Fruit fly (Drosophila melanogaster) whole organism, prepupa: ENCODE data around the gene alpha-Est4.

Experiments
- Blimp-1 ChIP-seq: fragments of 200-800 bp; sonication (Bioruptor generic); optimal IDR thresholded peaks from 3 replicates; lab custom pipeline; 2017; ENCODE audit warnings: missing biosample characterization, missing genetic modification characterization, mild to moderate bottlenecking, moderate library complexity, missing genetic modification reagents
- CG10631 ChIP-seq: fragments of 200-800 bp; sonication (Bioruptor generic); optimal IDR thresholded peaks from 2 replicates; lab custom pipeline; 2016; ENCODE audit warnings: missing biosample characterization, missing genetic modification characterization
- CG15336 ChIP-seq: fragments of 200-800 bp; sonication (Bioruptor generic); IDR thresholded peaks from 2 replicates; pipeline ENCODE4 v1.3.6; 2022; ENCODE audit warnings: missing biosample characterization, missing genetic modification characterization
- CG16779 ChIP-seq: fragments of 200-800 bp; sonication (Bioruptor generic); optimal IDR thresholded peaks from 3 replicates; lab custom pipeline; 2017; ENCODE audit warnings: missing biosample characterization, mild to moderate bottlenecking, missing genetic modification characterization
- CG3032 ChIP-seq: fragments of 200-800 bp; optimal IDR thresholded peaks from 2 replicates; lab custom pipeline; 2019; ENCODE audit warnings: missing biosample characterization, mild to moderate bottlenecking, missing genetic modification characterization, moderate library complexity
- CG32006 ChIP-seq: fragments of 200-800 bp; sonication (Bioruptor generic); optimal IDR thresholded peaks from 3 replicates; lab custom pipeline; 2017; ENCODE audit warnings: missing biosample characterization, mild to moderate bottlenecking, missing genetic modification characterization
- CG6163 ChIP-seq: fragments of 200-800 bp; sonication (Bioruptor generic); IDR thresholded peaks from 3 replicates; pipeline ENCODE4 v1.3.6; 2022; ENCODE audit warnings: missing biosample characterization, missing genetic modification characterization
- CG6792 ChIP-seq: fragments of 200-800 bp; sonication (Bioruptor generic); optimal IDR thresholded peaks from 3 replicates; lab custom pipeline; 2016; ENCODE audit warnings: missing biosample characterization, missing genetic modification characterization
- CG6808 ChIP-seq: fragments of 200-800 bp; sonication (Bioruptor generic); optimal IDR thresholded peaks from 3 replicates; lab custom pipeline; 2017; ENCODE audit warnings: missing biosample characterization, missing genetic modification characterization, mild to moderate bottlenecking, moderate library complexity, missing genetic modification reagents
- CG6854 ChIP-seq: fragments of 200-800 bp; sonication (Bioruptor generic); optimal IDR thresholded peaks from 2 replicates; lab custom pipeline; 2017; ENCODE audit warnings: missing biosample characterization, mild to moderate bottlenecking, missing genetic modification characterization
- CG7368 ChIP-seq: fragments of 200-800 bp; sonication (Bioruptor generic); optimal IDR thresholded peaks from 3 replicates; lab custom pipeline; 2016; ENCODE audit warnings: missing biosample characterization, missing genetic modification characterization
- CG8119 ChIP-seq: fragments of 200-800 bp; sonication (Bioruptor generic); IDR thresholded peaks from 3 replicates; pipeline ENCODE4 v1.3.6; 2022; ENCODE audit warnings: missing biosample characterization, missing genetic modification characterization
- CG8319 ChIP-seq: fragments of 200-800 bp; sonication (Bioruptor generic); optimal IDR thresholded peaks from 3 replicates; lab custom pipeline; 2016; ENCODE audit warnings: missing biosample characterization, missing genetic modification characterization
- Eip75B ChIP-seq: fragments of 200-800 bp; sonication (Bioruptor generic); optimal IDR thresholded peaks from 3 replicates; lab custom pipeline; 2016; ENCODE audit warnings: missing biosample characterization, missing genetic modification characterization
- Gug ChIP-seq: fragments of 200-800 bp; sonication (Bioruptor generic); IDR thresholded peaks from 2 replicates; pipeline ENCODE4 v1.3.6; 2022; ENCODE audit warnings: missing biosample characterization, missing genetic modification characterization
- Lpt ChIP-seq: fragments of 200-800 bp; sonication (Bioruptor generic); optimal IDR thresholded peaks from 3 replicates; lab custom pipeline; 2016; ENCODE audit warnings: missing biosample characterization, missing genetic modification characterization
- OdsH ChIP-seq: fragments of 200-800 bp; sonication (Bioruptor generic); optimal IDR thresholded peaks from 3 replicates; lab custom pipeline; 2016; ENCODE audit warnings: missing biosample characterization, missing genetic modification characterization
- Smox ChIP-seq: fragments of 200-800 bp; sonication (Bioruptor generic); optimal IDR thresholded peaks from 3 replicates; lab custom pipeline; 2016; ENCODE audit warnings: missing biosample characterization, missing genetic modification characterization
- Sox102F ChIP-seq: fragments of 200-800 bp; sonication (Bioruptor generic); optimal IDR thresholded peaks from 2 replicates; lab custom pipeline; 2016; ENCODE audit warnings: missing biosample characterization, mild to moderate bottlenecking, missing genetic modification characterization
- Sox15 ChIP-seq: fragments of 200-800 bp; sonication (Bioruptor generic); optimal IDR thresholded peaks from 3 replicates; lab custom pipeline; 2016; ENCODE audit warnings: missing biosample characterization, missing genetic modification characterization
- acj6 ChIP-seq: fragments of 200-800 bp; sonication (Bioruptor generic); optimal IDR thresholded peaks from 3 replicates; lab custom pipeline; 2016; ENCODE audit warnings: missing biosample characterization, missing genetic modification characterization
- eg ChIP-seq: fragments of 200-800 bp; sonication (Bioruptor generic); IDR thresholded peaks from 3 replicates; pipeline ENCODE4 v1.3.6; 2022; ENCODE audit warnings: missing biosample characterization, missing genetic modification characterization
- esn ChIP-seq: fragments of 200-800 bp; sonication (Bioruptor generic); optimal IDR thresholded peaks from 2 replicates; lab custom pipeline; 2016; ENCODE audit warnings: missing biosample characterization, mild to moderate bottlenecking, missing genetic modification characterization, moderate library complexity
- fd59A ChIP-seq: fragments of 200-800 bp; sonication (Bioruptor generic); optimal IDR thresholded peaks from 2 replicates; lab custom pipeline; 2017; ENCODE audit warnings: missing biosample characterization, mild to moderate bottlenecking, missing genetic modification characterization, missing genetic modification reagents
- net ChIP-seq: fragments of 200-800 bp; sonication (Bioruptor generic); optimal IDR thresholded peaks from 3 replicates; lab custom pipeline; 2016; ENCODE audit warnings: missing biosample characterization, missing genetic modification characterization
- pdm3 ChIP-seq: fragments of 200-800 bp; sonication (Bioruptor generic); optimal IDR thresholded peaks from 3 replicates; lab custom pipeline; 2016; ENCODE audit warnings: missing biosample characterization, missing genetic modification characterization
- salr ChIP-seq, 2 experiments: fragments of 200-800 bp; sonication (Bioruptor generic); optimal IDR thresholded peaks; 3 replicates each; lab custom pipeline; 2016 to 2018; ENCODE audit warnings: missing biosample characterization in 2 of 2, missing genetic modification characterization in 2 of 2, mild to moderate bottlenecking in 1 of 2
- spab ChIP-seq: fragments of 200-800 bp; sonication (Bioruptor generic); optimal IDR thresholded peaks from 2 replicates; lab custom pipeline; 2017; ENCODE audit warnings: missing biosample characterization, mild to moderate bottlenecking, missing genetic modification characterization, missing genetic modification reagents
- ss ChIP-seq, 2 experiments: fragments of 200-800 bp; sonication (Bioruptor generic); optimal IDR thresholded peaks; 2 replicates in 1 of 2; 3 replicates in 1 of 2; lab custom pipeline; 2017 to 2018; ENCODE audit warnings: mild to moderate bottlenecking in 2 of 2, missing biosample characterization in 2 of 2, missing genetic modification characterization in 2 of 2, moderate library complexity in 1 of 2
- svp ChIP-seq: fragments of 200-800 bp; sonication (Bioruptor generic); peaks from one replicate; lab custom pipeline; 2016; ENCODE audit warnings: missing biosample characterization, missing genetic modification characterization
- topi ChIP-seq: fragments of 200-800 bp; sonication (Bioruptor generic); optimal IDR thresholded peaks from 3 replicates; lab custom pipeline; 2016; ENCODE audit warnings: missing biosample characterization, missing genetic modification characterization
- vri ChIP-seq: fragments of 200-800 bp; sonication (Bioruptor generic); optimal IDR thresholded peaks from 3 replicates; lab custom pipeline; 2016; ENCODE audit warnings: missing biosample characterization, mild to moderate bottlenecking, missing genetic modification characterization

alpha-Est4 gene

DNA sequence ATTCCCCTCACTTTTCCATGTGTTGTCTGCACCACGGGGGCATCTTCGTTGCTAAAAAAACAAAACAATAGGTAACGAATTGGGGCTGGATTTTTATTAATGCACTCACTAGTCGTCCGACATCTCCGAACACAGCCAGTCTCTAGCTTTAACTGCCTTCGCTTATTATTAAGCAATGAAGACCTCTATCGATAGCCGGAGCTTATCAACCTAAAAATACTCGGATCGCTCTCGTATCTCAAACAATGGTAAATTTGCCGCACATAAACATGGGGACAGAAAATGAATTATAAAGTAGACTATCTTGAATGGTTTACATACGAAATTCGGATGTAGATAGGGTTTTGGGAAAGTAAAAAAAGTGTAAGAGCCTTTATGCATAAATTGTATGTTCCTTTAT lies at the start of gene alpha-Est4:
Gene alpha-Est4, minus strand, starts transcription at position 181 of the 400 bp plus-strand sequence.
- TF ChIP-seq CG8319, result no peak
- TF ChIP-seq vri, result peak; percentile 60

DNA sequence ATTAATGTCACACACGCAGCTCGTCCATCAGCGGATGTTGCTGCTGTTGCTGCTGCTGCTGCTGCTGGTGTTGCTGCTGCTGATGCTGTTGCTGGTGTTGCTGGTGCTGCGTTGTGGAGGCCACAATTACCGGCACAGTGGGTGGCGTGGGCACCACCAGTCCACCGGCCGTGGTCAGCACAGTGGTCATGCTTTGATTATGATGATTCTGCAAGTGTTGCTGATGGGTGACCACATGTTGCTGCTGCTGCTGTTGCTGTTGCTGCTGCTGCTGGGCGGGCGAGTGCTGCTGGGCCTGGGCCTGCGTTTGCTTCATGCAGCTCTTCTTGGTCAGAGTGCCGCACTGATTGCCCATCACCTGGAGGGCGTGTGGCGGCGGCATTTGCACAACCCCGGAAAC lies 33.8 kb upstream of the alpha-Est4 start:
- TF ChIP-seq OdsH (GFP tag; lab: Kevin White, UChicago) (no peak), Eip75B (GFP tag; lab: Kevin White, UChicago) (no peak), salr (GFP tag; optimal IDR thresholded peaks at IDR 0.05; lab: Kevin White, UChicago) (no peak), vri (no peak), CG6792 (GFP tag; lab: Kevin White, UChicago) (no peak), Sox15 (GFP tag; lab: Kevin White, UChicago) (no peak), CG15336 (GFP tag; lab: Robert Waterston, UW) (no peak), CG6808 (no peak)

DNA sequence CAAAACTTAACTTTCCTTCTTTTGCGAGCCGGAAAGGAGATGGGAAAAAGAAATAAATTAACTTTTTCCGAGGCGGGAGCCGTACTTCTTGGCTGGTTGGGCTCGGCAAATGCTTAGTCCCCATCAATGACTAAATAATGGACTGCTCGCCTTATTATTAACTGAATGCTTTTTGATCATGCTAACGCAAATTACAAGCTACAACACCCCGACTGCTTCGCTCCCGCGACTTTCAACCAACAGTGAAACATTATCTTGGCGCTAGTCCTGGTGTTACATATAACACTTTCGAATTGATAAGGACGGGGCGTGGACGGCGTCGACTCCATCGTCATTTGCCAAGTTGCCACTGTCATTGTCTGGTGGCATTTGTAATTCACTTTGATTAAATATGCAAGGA lies 13.3 kb upstream of the alpha-Est4 start, which contains the start of gene CG45545:
Gene CG45545, plus strand, starts transcription at position 301 of the 400 bp plus-strand sequence.
- no peak for TF ChIP-seq spab (GFP tag; lab: Kevin White, UChicago)
- TF ChIP-seq Gug (GFP tag; lab: Robert Waterston, UW), result no peak
- no peak for TF ChIP-seq CG32006 (GFP tag; lab: Kevin White, UChicago)
- TF ChIP-seq CG7368 (GFP tag; lab: Kevin White, UChicago), result no peak
- no peak for TF ChIP-seq CG6163 (GFP tag; lab: Robert Waterston, UW)

DNA sequence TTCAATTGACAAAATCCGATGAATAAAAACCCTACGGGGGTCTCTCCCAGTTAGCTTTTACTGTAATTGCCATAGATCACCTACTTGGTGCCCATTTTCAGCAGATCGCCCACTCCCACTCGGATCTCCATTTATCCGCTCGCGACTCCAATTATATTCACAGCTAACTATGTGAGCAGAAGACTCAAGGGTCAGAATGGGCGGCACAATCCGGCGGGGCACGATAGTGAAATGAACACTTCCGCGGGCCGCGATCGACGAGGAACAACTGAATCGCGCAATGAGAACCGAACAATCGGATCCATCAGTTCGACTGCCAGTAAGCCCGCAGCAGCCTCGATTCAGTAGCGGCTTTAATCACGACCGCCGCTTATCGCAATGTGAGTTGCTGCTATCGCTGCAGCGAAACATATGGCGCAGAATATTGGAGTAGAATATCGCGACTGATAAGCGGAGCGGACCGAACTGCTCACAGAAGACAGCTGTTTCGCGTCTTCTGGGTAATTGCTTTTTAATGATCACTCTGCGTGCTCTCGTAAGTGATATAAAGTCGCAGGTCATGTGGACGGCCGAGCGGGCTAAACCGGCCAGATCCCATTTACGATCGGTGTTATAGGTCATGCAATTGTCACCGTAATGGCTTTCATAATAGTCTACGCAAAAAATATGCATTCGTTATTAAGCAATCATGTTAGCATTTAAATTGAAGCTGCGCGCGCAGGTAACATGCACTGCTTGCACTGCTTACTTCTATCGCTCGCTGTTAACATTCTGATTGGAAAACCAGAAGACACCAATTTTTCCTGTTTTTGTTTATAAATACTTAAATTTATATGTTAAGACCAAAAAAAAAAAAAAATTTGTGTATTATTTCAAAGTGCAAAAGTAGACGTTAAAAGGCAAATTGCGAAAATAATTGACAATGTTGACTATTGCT lies 10.7 kb upstream of the alpha-Est4 start, which contains the start of gene alpha-Est1:
Gene alpha-Est1, minus strand, starts transcription at position 317 of the 937 bp plus-strand sequence.
- TF ChIP-seq Smox (GFP tag; lab: Kevin White, UChicago) (no peak), eg (peak; percentile 21; the same call in 1 of the 3 replicates), Sox102F (no peak), svp (GFP tag; lab: Kevin White, UChicago) (peak; percentile 97), esn (GFP tag; lab: Kevin White, UChicago) (no peak), CG10631 (GFP tag; lab: Kevin White, UChicago) (no peak), acj6 (GFP tag; lab: Kevin White, UChicago) (no peak), Blimp-1 (GFP tag; lab: Kevin White, UChicago) (no peak), vri (peak; percentile 48), CG16779 (tag; lab: Kevin White, UChicago) (peak; percentile 12), CG3032 (no peak), Lpt (GFP tag; lab: Kevin White, UChicago) (no peak)

DNA sequence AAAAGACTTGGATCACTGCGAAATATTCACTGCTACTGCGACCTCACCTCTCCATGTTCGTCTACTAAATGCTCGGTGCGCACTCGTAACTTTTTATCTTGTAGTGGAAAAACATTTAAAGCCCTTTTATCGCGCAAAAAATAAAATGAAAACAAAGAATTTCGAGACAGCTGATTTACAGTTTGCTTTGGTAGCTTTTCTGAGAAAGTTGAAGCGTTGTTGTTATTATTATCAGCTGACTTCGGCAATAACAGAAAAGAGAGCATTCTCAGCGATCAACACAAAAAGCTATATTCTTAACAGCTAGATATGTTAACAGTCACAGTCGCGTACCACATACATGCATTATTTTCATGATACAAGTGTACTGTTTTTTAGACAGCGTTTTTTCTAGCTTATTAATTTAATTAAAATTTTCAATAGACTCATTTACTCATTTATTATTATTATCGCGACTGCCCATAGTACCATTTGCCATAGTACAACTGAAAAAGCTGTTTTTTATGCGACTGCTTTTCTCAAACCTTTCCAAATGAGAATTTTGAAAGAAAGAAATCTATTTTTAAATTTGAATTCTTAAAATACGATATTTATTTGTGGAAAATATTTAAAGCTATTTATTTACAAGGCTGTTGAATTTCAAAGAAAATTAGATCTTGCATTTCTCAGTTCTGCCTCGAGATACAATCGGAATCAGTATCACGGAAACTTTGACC lies 2.9 kb upstream of the alpha-Est4 start, which contains the start of the genes alpha-Est3 and alpha-Est2:
Gene alpha-Est3, minus strand, starts transcription at position 487 of the 716 bp plus-strand sequence.
Gene alpha-Est2, plus strand, starts transcription at position 666 of the 716 bp plus-strand sequence.
- TF ChIP-seq vri (peak; percentile 31), fd59A (no peak)

DNA sequence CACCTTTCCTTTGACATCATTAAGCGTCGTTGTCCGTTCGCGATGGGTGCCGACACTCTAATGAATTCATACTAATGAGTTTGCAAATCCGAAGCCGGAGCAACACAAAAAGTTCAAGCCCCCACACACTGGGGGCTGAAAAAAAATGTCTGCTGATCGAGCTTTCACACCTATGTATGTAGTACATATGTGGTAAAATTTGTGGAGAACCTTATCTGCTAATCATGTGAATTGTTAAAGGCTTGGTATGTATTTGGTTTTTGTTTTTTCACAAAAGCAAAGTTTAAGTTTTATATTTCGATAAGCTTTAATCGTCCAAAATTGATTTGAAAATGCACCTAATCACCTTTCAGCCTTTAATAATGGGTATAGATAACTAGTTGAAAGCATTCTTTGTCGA lies 2.1 kb downstream of the alpha-Est4 start, which contains the start of gene alpha-Est5:
Gene alpha-Est5, minus strand, starts transcription at position 110 of the 400 bp plus-strand sequence.
- TF ChIP-seq ss (GFP tag; optimal IDR thresholded peaks at IDR 0.05; lab: Kevin White, UChicago) (no peak), CG8119 (GFP tag; lab: Robert Waterston, UW) (no peak), CG10631 (GFP tag; lab: Kevin White, UChicago) (no peak), net (no peak), Sox15 (GFP tag; lab: Kevin White, UChicago) (no peak), svp (GFP tag; lab: Kevin White, UChicago) (peak; percentile 76), vri (peak; percentile 10), fd59A (no peak), topi (GFP tag; lab: Kevin White, UChicago) (no peak), CG6854 (GFP tag; lab: Kevin White, UChicago) (no peak), pdm3 (no peak)
- TF ChIP-seq, all 60 proteins: peak for 2
